Fruit fly (Drosophila melanogaster) whole organism, embryonic: ENCODE measurements around the gene Ctr9.

Experiments used
- Antp ChIP-seq: fragments of 200-800 bp; sonication (Bioruptor generic); optimal IDR thresholded peaks from 3 replicates; lab custom pipeline; 2016; ENCODE audit warnings: missing biosample characterization, missing genetic modification characterization
- CG14050 ChIP-seq: fragments of 200-800 bp; sonication (Bioruptor generic); IDR thresholded peaks from 3 replicates; pipeline ENCODE4 v1.3.6; 2022; ENCODE audit warnings: missing biosample characterization, missing genetic modification characterization
- CG14441 ChIP-seq: fragments of 200-800 bp; sonication (Bioruptor generic); IDR thresholded peaks from 2 replicates; pipeline ENCODE4 v1.3.6; 2022; ENCODE audit warnings: missing biosample characterization, missing genetic modification characterization
- CG17802 ChIP-seq: fragments of 200-800 bp; sonication (Bioruptor generic); optimal IDR thresholded peaks from 2 replicates; lab custom pipeline; 2018; ENCODE audit warnings: missing biosample characterization, mild to moderate bottlenecking, missing genetic modification characterization, moderate library complexity
- CG3847 ChIP-seq: fragments of 200-800 bp; sonication (Bioruptor generic); IDR thresholded peaks from 2 replicates; pipeline ENCODE4 v1.3.6; 2022; ENCODE audit warnings: missing biosample characterization, missing genetic modification characterization
- CG4820 ChIP-seq: fragments of 200-800 bp; sonication (Bioruptor generic); optimal IDR thresholded peaks from 3 replicates; lab custom pipeline; 2016; ENCODE audit warnings: missing biosample characterization, missing genetic modification characterization
- CG7556 ChIP-seq: fragments of 200-800 bp; sonication (Bioruptor generic); optimal IDR thresholded peaks from 2 replicates; lab custom pipeline; 2017; ENCODE audit warnings: missing biosample characterization, mild to moderate bottlenecking, missing genetic modification characterization
- CHES-1-like ChIP-seq: fragments of 200-800 bp; sonication (Bioruptor generic); optimal IDR thresholded peaks from 2 replicates; lab custom pipeline; 2016; ENCODE audit warnings: missing biosample characterization, missing genetic modification characterization
- D ChIP-seq, 2 experiments: fragments of 200-800 bp in 1 of 2; fragments of >200 bp in 1 of 2; sonication (Bioruptor generic) in 1 of 2; optimal IDR thresholded peaks; 2 replicates in 1 of 2; 3 replicates in 1 of 2; lab custom pipeline; 2017; ENCODE audit warnings: mild to moderate bottlenecking in 1 of 2, missing biosample characterization in 1 of 2, missing genetic modification characterization in 1 of 2, missing genetic modification reagents in 1 of 2
- D19A ChIP-seq: fragments of 200-800 bp; optimal IDR thresholded peaks from 3 replicates; lab custom pipeline; 2019; ENCODE audit warnings: missing biosample characterization, mild to moderate bottlenecking, missing genetic modification characterization, moderate library complexity
- D19B ChIP-seq: fragments of 200-800 bp; sonication (Bioruptor generic); optimal IDR thresholded peaks from 2 replicates; lab custom pipeline; 2017; ENCODE audit warnings: missing biosample characterization, mild to moderate bottlenecking, missing genetic modification characterization
- Fer3 ChIP-seq: fragments of 200-800 bp; sonication (Bioruptor generic); optimal IDR thresholded peaks from 2 replicates; lab custom pipeline; 2018; ENCODE audit warnings: missing biosample characterization, mild to moderate bottlenecking, missing genetic modification characterization, moderate library complexity
- HLH3B ChIP-seq: fragments of 200-800 bp; sonication (Bioruptor generic); IDR thresholded peaks from 2 replicates; pipeline ENCODE4 v1.3.6; 2022; ENCODE audit warnings: missing biosample characterization, missing genetic modification characterization
- HmgZ ChIP-seq: fragments of 200-800 bp; sonication (Bioruptor generic); optimal IDR thresholded peaks from 2 replicates; lab custom pipeline; 2018; ENCODE audit warnings: missing biosample characterization, mild to moderate bottlenecking, missing genetic modification characterization
- Kr ChIP-seq: fragments of 200-800 bp; sonication (Bioruptor generic); optimal IDR thresholded peaks from 2 replicates; lab custom pipeline; 2017; ENCODE audit warnings: missing biosample characterization, mild to moderate bottlenecking, missing genetic modification characterization
- Meics ChIP-seq: fragments of 200-800 bp; sonication (Bioruptor generic); optimal IDR thresholded peaks from 2 replicates; lab custom pipeline; 2017; ENCODE audit warnings: missing biosample characterization, mild to moderate bottlenecking, missing genetic modification characterization
- Sin3A ChIP-seq: fragments of >200 bp; optimal IDR thresholded peaks from 2 replicates; lab custom pipeline; 2018
- Six4 ChIP-seq: fragments of 200-800 bp; sonication (Bioruptor generic); optimal IDR thresholded peaks from 2 replicates; lab custom pipeline; 2016; ENCODE audit warnings: missing biosample characterization, missing genetic modification characterization
- Sox100B ChIP-seq: fragments of 200-800 bp; sonication (Bioruptor generic); optimal IDR thresholded peaks from 3 replicates; lab custom pipeline; 2018; ENCODE audit warnings: missing biosample characterization, mild to moderate bottlenecking, missing genetic modification characterization
- Spps ChIP-seq: fragments of 200-800 bp; sonication (Bioruptor generic); optimal IDR thresholded peaks from 2 replicates; lab custom pipeline; 2018; ENCODE audit warnings: missing biosample characterization, mild to moderate bottlenecking, missing genetic modification characterization
- Sry-β ChIP-seq: fragments of 200-800 bp; sonication (Bioruptor generic); optimal IDR thresholded peaks from 2 replicates; lab custom pipeline; 2018; ENCODE audit warnings: missing biosample characterization, mild to moderate bottlenecking, missing genetic modification characterization, moderate library complexity
- Sry-δ ChIP-seq: fragments of 200-800 bp; sonication (Bioruptor generic); optimal IDR thresholded peaks from 2 replicates; lab custom pipeline; 2016; ENCODE audit warnings: missing biosample characterization, missing genetic modification characterization
- Vsx1 ChIP-seq: fragments of 200-800 bp; sonication (Bioruptor generic); optimal IDR thresholded peaks from 2 replicates; lab custom pipeline; 2017; ENCODE audit warnings: missing biosample characterization, mild to moderate bottlenecking, missing genetic modification characterization, missing genetic modification reagents
- ase ChIP-seq: fragments of 200-800 bp; sonication (Bioruptor generic); IDR thresholded peaks from 3 replicates; pipeline ENCODE4 v1.3.6; 2022; ENCODE audit warnings: missing biosample characterization, missing genetic modification characterization
- bowl ChIP-seq: fragments of 200-800 bp; sonication (Bioruptor generic); IDR thresholded peaks from 2 replicates; pipeline ENCODE4 v1.3.6; 2022; ENCODE audit warnings: missing biosample characterization, missing genetic modification characterization
- chm ChIP-seq: fragments of 200-800 bp; sonication (Bioruptor generic); IDR thresholded peaks from 2 replicates; pipeline ENCODE4 v1.3.6; 2022; ENCODE audit warnings: missing biosample characterization, missing genetic modification characterization
- cwo ChIP-seq: fragments of 200-800 bp; sonication (Bioruptor generic); optimal IDR thresholded peaks from 3 replicates; lab custom pipeline; 2017; ENCODE audit warnings: missing biosample characterization, missing genetic modification characterization, mild to moderate bottlenecking, moderate library complexity, missing genetic modification reagents
- gcm ChIP-seq: fragments of 200-800 bp; sonication (Bioruptor generic); optimal IDR thresholded peaks from 2 replicates; lab custom pipeline; 2019; ENCODE audit warnings: missing biosample characterization, mild to moderate bottlenecking, missing genetic modification characterization, moderate library complexity
- gt ChIP-seq: fragments of 200-800 bp; sonication (Bioruptor generic); IDR thresholded peaks from 2 replicates; pipeline ENCODE4 v1.3.6; 2022; ENCODE audit warnings: missing biosample characterization, missing genetic modification characterization
- h ChIP-seq: fragments of >200 bp; optimal IDR thresholded peaks from 2 replicates; lab custom pipeline; 2017
- hkb ChIP-seq, 2 experiments: fragments of 200-800 bp in 1 of 2; fragments of >200 bp in 1 of 2; sonication (Bioruptor generic) in 1 of 2; IDR thresholded peaks in 1 of 2; optimal IDR thresholded peaks in 1 of 2; 2 replicates each; pipeline versions ENCODE4 v1.3.6 to Lab custom; 2017 to 2022; ENCODE audit warnings: missing biosample characterization in 1 of 2, missing genetic modification characterization in 1 of 2
- ind ChIP-seq: fragments of 200-800 bp; sonication (Bioruptor generic); optimal IDR thresholded peaks from 3 replicates; lab custom pipeline; 2016; ENCODE audit warnings: missing biosample characterization, missing genetic modification characterization
- inv ChIP-seq: fragments of 200-800 bp; sonication (Bioruptor generic); IDR thresholded peaks from 2 replicates; pipeline ENCODE4 v1.3.6; 2022; ENCODE audit warnings: missing biosample characterization, missing genetic modification characterization; ENCODE audit not compliant: partially characterized antibody
- kah ChIP-seq: fragments of 200-800 bp; sonication (Bioruptor generic); optimal IDR thresholded peaks from 2 replicates; lab custom pipeline; 2018; ENCODE audit warnings: missing biosample characterization, mild to moderate bottlenecking, missing genetic modification characterization
- lov ChIP-seq, 2 experiments: fragments of 200-800 bp in 1 of 2; fragments of >200 bp in 1 of 2; sonication (Bioruptor generic) in 1 of 2; IDR thresholded peaks in 1 of 2; optimal IDR thresholded peaks in 1 of 2; 2 replicates in 1 of 2; 3 replicates in 1 of 2; pipeline versions ENCODE4 v1.3.6 to Lab custom; 2017 to 2022; ENCODE audit warnings: missing biosample characterization in 1 of 2, missing genetic modification characterization in 1 of 2
- nmo ChIP-seq: fragments of 200-800 bp; sonication (Bioruptor generic); optimal IDR thresholded peaks from 2 replicates; lab custom pipeline; 2018; ENCODE audit warnings: missing biosample characterization, mild to moderate bottlenecking, missing genetic modification characterization, moderate library complexity
- oc ChIP-seq: fragments of 200-800 bp; sonication (Bioruptor generic); optimal IDR thresholded peaks from 2 replicates; lab custom pipeline; 2018; ENCODE audit warnings: missing biosample characterization, mild to moderate bottlenecking, missing genetic modification characterization, moderate library complexity
- pzg ChIP-seq: fragments of 200-800 bp; sonication (Bioruptor generic); optimal IDR thresholded peaks from 3 replicates; lab custom pipeline; 2018; ENCODE audit warnings: missing biosample characterization, mild to moderate bottlenecking, missing genetic modification characterization, moderate library complexity
- scrt ChIP-seq: fragments of 200-800 bp; sonication (Bioruptor generic); optimal IDR thresholded peaks from 2 replicates; lab custom pipeline; 2018; ENCODE audit warnings: missing biosample characterization, mild to moderate bottlenecking, missing genetic modification characterization, moderate library complexity
- sd ChIP-seq: fragments of 200-800 bp; sonication (Bioruptor generic); optimal IDR thresholded peaks from 3 replicates; lab custom pipeline; 2018; ENCODE audit warnings: missing biosample characterization, mild to moderate bottlenecking, missing genetic modification characterization, moderate library complexity
- shn ChIP-seq: fragments of 200-800 bp; sonication (Bioruptor generic); optimal IDR thresholded peaks from 3 replicates; lab custom pipeline; 2016; ENCODE audit warnings: missing biosample characterization, missing genetic modification characterization
- sna ChIP-seq: fragments of 200-800 bp; sonication (Bioruptor generic); IDR thresholded peaks from 2 replicates; pipeline ENCODE4 v1.3.6; 2022; ENCODE audit warnings: missing biosample characterization, missing genetic modification characterization; ENCODE audit not compliant: partially characterized antibody
- sr ChIP-seq: fragments of 200-800 bp; sonication (Bioruptor generic); IDR thresholded peaks from 3 replicates; pipeline ENCODE4 v1.3.6; 2022; ENCODE audit warnings: missing biosample characterization, missing genetic modification characterization
- stwl ChIP-seq: fragments of 200-800 bp; sonication (Bioruptor generic); optimal IDR thresholded peaks from 3 replicates; lab custom pipeline; 2018; ENCODE audit warnings: missing biosample characterization, mild to moderate bottlenecking, missing genetic modification characterization, moderate library complexity
- tap ChIP-seq: fragments of 200-800 bp; optimal IDR thresholded peaks from 3 replicates; lab custom pipeline; 2019; ENCODE audit warnings: missing biosample characterization, mild to moderate bottlenecking, missing genetic modification characterization, moderate library complexity
- trh ChIP-seq: fragments of 200-800 bp; sonication (Bioruptor generic); optimal IDR thresholded peaks from 2 replicates; lab custom pipeline; 2016; ENCODE audit warnings: missing biosample characterization, missing genetic modification characterization
- wek ChIP-seq: fragments of 200-800 bp; sonication (Bioruptor generic); optimal IDR thresholded peaks from 3 replicates; lab custom pipeline; 2018; ENCODE audit warnings: missing biosample characterization, mild to moderate bottlenecking, missing genetic modification characterization, moderate library complexity
- wor ChIP-seq: fragments of 200-800 bp; sonication (Bioruptor generic); IDR thresholded peaks from 2 replicates; pipeline ENCODE4 v1.3.6; 2022; ENCODE audit warnings: missing biosample characterization, missing genetic modification characterization
- yki ChIP-seq: fragments of >200 bp; optimal IDR thresholded peaks from 3 replicates; lab custom pipeline; 2018

Ctr9 gene

dm6 chr3L:1319097-1319725 lies 12.2 kb downstream of the Ctr9 start (continued):
- TF ChIP-seq sd (no peak), Sry-δ (GFP tag; lab: Kevin White, UChicago) (peak; percentile 22), shn (GFP tag; lab: Kevin White, UChicago) (peak; percentile 47), CG4820 (GFP tag; lab: Kevin White, UChicago) (peak; percentile 80), cwo (GFP tag; lab: Kevin White, UChicago) (peak; percentile 9), yki (no peak), wek (GFP tag; lab: Kevin White, UChicago) (peak; percentile 46), trh (GFP tag; lab: Kevin White, UChicago) (peak; percentile 63), scrt (GFP tag; lab: Kevin White, UChicago) (peak; percentile 54), ase (GFP tag; lab: Robert Waterston, UW) (peak; percentile 81), Antp (GFP tag; lab: Kevin White, UChicago) (peak; percentile 76), Sox100B (GFP tag; lab: Kevin White, UChicago) (peak; percentile 75), Meics (GFP tag; lab: Kevin White, UChicago) (peak; percentile 58), Six4 (peak; percentile 82), gt (GFP tag; lab: Robert Waterston, UW) (peak; percentile 38; the same call in 1 of the 2 replicates), Sry-β (GFP tag; lab: Kevin White, UChicago) (peak; percentile 24), inv (GFP tag; lab: Robert Waterston, UW) (no peak), wor (GFP tag; lab: Robert Waterston, UW) (peak; percentile 81), CG7556 (GFP tag; lab: Kevin White, UChicago) (peak; percentile 66), D19A (tag; lab: Kevin White, UChicago) (peak; percentile 77), lov (optimal IDR thresholded peaks at IDR 0.05; lab: Kevin White, UChicago) (no peak), lov (GFP tag; IDR thresholded peaks at IDR 0.05; lab: Robert Waterston, UW) (0 out of 3 replicates have a peak, but pooled peaks have one; percentile 65), nmo (GFP tag; lab: Kevin White, UChicago) (peak; percentile 85), Fer3 (peak; percentile 64), CHES-1-like (peak; percentile 33), D (optimal IDR thresholded peaks at IDR 0.05; lab: Kevin White, UChicago) (no peak), D (GFP tag; optimal IDR thresholded peaks at IDR 0.05; lab: Kevin White, UChicago) (peak; percentile 84), gcm (GFP tag; lab: Kevin White, UChicago) (peak; percentile 68), sr (GFP tag; lab: Robert Waterston, UW) (0 out of 3 replicates have a peak, but pooled peaks have one; percentile 42), D19B (GFP tag; lab: Kevin White, UChicago) (no peak), Kr (no peak), hkb (optimal IDR thresholded peaks at IDR 0.05; lab: Kevin White, UChicago) (no peak), hkb (GFP tag; IDR thresholded peaks at IDR 0.05; lab: Robert Waterston, UW) (peak; percentile 90), bowl (GFP tag; lab: Robert Waterston, UW) (peak; percentile 46; the same call in 1 of the 2 replicates), HmgZ (tag; lab: Kevin White, UChicago) (peak; percentile 40), tap (tag; lab: Kevin White, UChicago) (peak; percentile 82), h (lab: Kevin White, UChicago) (no peak), chm (GFP tag; lab: Robert Waterston, UW) (peak; percentile 73), Vsx1 (GFP tag; lab: Kevin White, UChicago) (no peak), CG3847 (GFP tag; lab: Robert Waterston, UW) (no peak), pzg (GFP tag; lab: Kevin White, UChicago) (no peak), sna (GFP tag; lab: Robert Waterston, UW) (no peak), kah (peak; percentile 64), CG14050 (GFP tag; lab: Robert Waterston, UW) (peak; percentile 56; the same call in 2 of the 3 replicates), Spps (peak; percentile 57), HLH3B (GFP tag; lab: Robert Waterston, UW) (peak; percentile 85), CG17802 (peak; percentile 71), oc (tag; lab: Kevin White, UChicago) (peak; percentile 85), Sin3A (lab: Kevin White, UChicago) (no peak), CG14441 (GFP tag; lab: Robert Waterston, UW) (peak; percentile 80), ind (GFP tag; lab: Kevin White, UChicago) (peak; percentile 82), stwl (tag; lab: Kevin White, UChicago) (no peak)
